Fruit fly (Drosophila melanogaster) whole organism, prepupa: Measurements from ENCODE around the gene CG7943.

Experiments used
- Blimp-1 ChIP-seq: fragments of 200-800 bp; sonication (Bioruptor generic); optimal IDR thresholded peaks from 3 replicates; lab custom pipeline; 2017; ENCODE audit warnings: missing biosample characterization, missing genetic modification characterization, mild to moderate bottlenecking, moderate library complexity, missing genetic modification reagents
- CG10631 ChIP-seq: fragments of 200-800 bp; sonication (Bioruptor generic); optimal IDR thresholded peaks from 2 replicates; lab custom pipeline; 2016; ENCODE audit warnings: missing biosample characterization, missing genetic modification characterization
- CG11294 ChIP-seq: fragments of 200-800 bp; sonication (Bioruptor generic); IDR thresholded peaks from 2 replicates; pipeline ENCODE4 v1.3.6; 2022; ENCODE audit warnings: missing biosample characterization, missing genetic modification characterization
- CG11762 ChIP-seq: fragments of 200-800 bp; sonication (Bioruptor generic); optimal IDR thresholded peaks from 3 replicates; lab custom pipeline; 2016; ENCODE audit warnings: missing biosample characterization, missing genetic modification characterization; ENCODE audit not compliant: insufficient read depth
- CG11902 ChIP-seq: fragments of 200-800 bp; sonication (Bioruptor generic); optimal IDR thresholded peaks from 3 replicates; lab custom pipeline; 2016; ENCODE audit warnings: missing biosample characterization, missing genetic modification characterization
- CG16779 ChIP-seq: fragments of 200-800 bp; sonication (Bioruptor generic); optimal IDR thresholded peaks from 3 replicates; lab custom pipeline; 2017; ENCODE audit warnings: missing biosample characterization, mild to moderate bottlenecking, missing genetic modification characterization
- CG3032 ChIP-seq: fragments of 200-800 bp; optimal IDR thresholded peaks from 2 replicates; lab custom pipeline; 2019; ENCODE audit warnings: missing biosample characterization, mild to moderate bottlenecking, missing genetic modification characterization, moderate library complexity
- CG32006 ChIP-seq: fragments of 200-800 bp; sonication (Bioruptor generic); optimal IDR thresholded peaks from 3 replicates; lab custom pipeline; 2017; ENCODE audit warnings: missing biosample characterization, mild to moderate bottlenecking, missing genetic modification characterization
- CG34406 ChIP-seq: fragments of 200-800 bp; sonication (Bioruptor generic); optimal IDR thresholded peaks from 3 replicates; lab custom pipeline; 2016; ENCODE audit warnings: missing biosample characterization, missing genetic modification characterization
- CG3919 ChIP-seq: fragments of 200-800 bp; sonication (Bioruptor generic); optimal IDR thresholded peaks from 3 replicates; lab custom pipeline; 2016; ENCODE audit warnings: missing biosample characterization, missing genetic modification characterization
- CG4318 ChIP-seq: fragments of 200-800 bp; sonication (Bioruptor generic); optimal IDR thresholded peaks from 3 replicates; lab custom pipeline; 2017; ENCODE audit warnings: missing biosample characterization, mild to moderate bottlenecking, missing genetic modification characterization
- CG6163 ChIP-seq: fragments of 200-800 bp; sonication (Bioruptor generic); IDR thresholded peaks from 3 replicates; pipeline ENCODE4 v1.3.6; 2022; ENCODE audit warnings: missing biosample characterization, missing genetic modification characterization
- CG6276 ChIP-seq: fragments of 200-800 bp; sonication (Bioruptor generic); optimal IDR thresholded peaks from 2 replicates; lab custom pipeline; 2017; ENCODE audit warnings: missing biosample characterization, mild to moderate bottlenecking, missing genetic modification characterization
- CG6792 ChIP-seq: fragments of 200-800 bp; sonication (Bioruptor generic); optimal IDR thresholded peaks from 3 replicates; lab custom pipeline; 2016; ENCODE audit warnings: missing biosample characterization, missing genetic modification characterization
- CG6808 ChIP-seq: fragments of 200-800 bp; sonication (Bioruptor generic); optimal IDR thresholded peaks from 3 replicates; lab custom pipeline; 2017; ENCODE audit warnings: missing biosample characterization, missing genetic modification characterization, mild to moderate bottlenecking, moderate library complexity, missing genetic modification reagents
- CG6854 ChIP-seq: fragments of 200-800 bp; sonication (Bioruptor generic); optimal IDR thresholded peaks from 2 replicates; lab custom pipeline; 2017; ENCODE audit warnings: missing biosample characterization, mild to moderate bottlenecking, missing genetic modification characterization
- CG7368 ChIP-seq: fragments of 200-800 bp; sonication (Bioruptor generic); optimal IDR thresholded peaks from 3 replicates; lab custom pipeline; 2016; ENCODE audit warnings: missing biosample characterization, missing genetic modification characterization
- CG8632 ChIP-seq: fragments of 200-800 bp; sonication (Bioruptor generic); optimal IDR thresholded peaks from 3 replicates; lab custom pipeline; 2016; ENCODE audit warnings: missing biosample characterization, missing genetic modification characterization
- CG9139 ChIP-seq: fragments of 200-800 bp; sonication (Bioruptor generic); optimal IDR thresholded peaks from 3 replicates; lab custom pipeline; 2017; ENCODE audit warnings: missing biosample characterization, mild to moderate bottlenecking, missing genetic modification characterization
- Eip75B ChIP-seq: fragments of 200-800 bp; sonication (Bioruptor generic); optimal IDR thresholded peaks from 3 replicates; lab custom pipeline; 2016; ENCODE audit warnings: missing biosample characterization, missing genetic modification characterization
- Eip78C ChIP-seq: fragments of 200-800 bp; sonication (Bioruptor generic); peaks from one replicate; lab custom pipeline; 2016; ENCODE audit warnings: missing biosample characterization, missing genetic modification characterization
- Eip93F ChIP-seq: fragments of 200-800 bp; sonication (Bioruptor generic); optimal IDR thresholded peaks from 2 replicates; lab custom pipeline; 2016; ENCODE audit warnings: missing biosample characterization, mild to moderate bottlenecking, missing genetic modification characterization
- Ets21C ChIP-seq: fragments of 200-800 bp; sonication (Bioruptor generic); optimal IDR thresholded peaks from 3 replicates; lab custom pipeline; 2016; ENCODE audit warnings: missing biosample characterization, missing genetic modification characterization
- Ets96B ChIP-seq: fragments of 200-800 bp; optimal IDR thresholded peaks from 2 replicates; lab custom pipeline; 2019; ENCODE audit warnings: missing biosample characterization, mild to moderate bottlenecking, missing genetic modification characterization, moderate library complexity
- Gug ChIP-seq: fragments of 200-800 bp; sonication (Bioruptor generic); IDR thresholded peaks from 2 replicates; pipeline ENCODE4 v1.3.6; 2022; ENCODE audit warnings: missing biosample characterization, missing genetic modification characterization
- Hr38 ChIP-seq: sonication (Bioruptor generic); optimal IDR thresholded peaks from 2 replicates; lab custom pipeline; 2016; ENCODE audit warnings: missing biosample characterization, missing genetic modification characterization
- Hr39 ChIP-seq: fragments of 200-800 bp; sonication (Bioruptor generic); optimal IDR thresholded peaks from 2 replicates; lab custom pipeline; 2016; ENCODE audit warnings: missing biosample characterization, missing genetic modification characterization
- Hr4 ChIP-seq: fragments of 200-800 bp; sonication (Bioruptor generic); optimal IDR thresholded peaks from 3 replicates; lab custom pipeline; 2016; ENCODE audit warnings: missing biosample characterization, missing genetic modification characterization
- Met ChIP-seq: fragments of 200-800 bp; sonication (Bioruptor generic); optimal IDR thresholded peaks from 3 replicates; lab custom pipeline; 2016; ENCODE audit warnings: missing biosample characterization, missing genetic modification characterization
- OdsH ChIP-seq: fragments of 200-800 bp; sonication (Bioruptor generic); optimal IDR thresholded peaks from 3 replicates; lab custom pipeline; 2016; ENCODE audit warnings: missing biosample characterization, missing genetic modification characterization
- Smox ChIP-seq: fragments of 200-800 bp; sonication (Bioruptor generic); optimal IDR thresholded peaks from 3 replicates; lab custom pipeline; 2016; ENCODE audit warnings: missing biosample characterization, missing genetic modification characterization
- Sox102F ChIP-seq: fragments of 200-800 bp; sonication (Bioruptor generic); optimal IDR thresholded peaks from 2 replicates; lab custom pipeline; 2016; ENCODE audit warnings: missing biosample characterization, mild to moderate bottlenecking, missing genetic modification characterization
- Sox14 ChIP-seq: fragments of 200-800 bp; sonication (Bioruptor generic); optimal IDR thresholded peaks from 3 replicates; lab custom pipeline; 2016; ENCODE audit warnings: missing biosample characterization, missing genetic modification characterization
- achi ChIP-seq: fragments of 200-800 bp; sonication (Bioruptor generic); optimal IDR thresholded peaks from 3 replicates; lab custom pipeline; 2016; ENCODE audit warnings: missing biosample characterization, missing genetic modification characterization
- acj6 ChIP-seq: fragments of 200-800 bp; sonication (Bioruptor generic); optimal IDR thresholded peaks from 3 replicates; lab custom pipeline; 2016; ENCODE audit warnings: missing biosample characterization, missing genetic modification characterization
- eg ChIP-seq: fragments of 200-800 bp; sonication (Bioruptor generic); IDR thresholded peaks from 3 replicates; pipeline ENCODE4 v1.3.6; 2022; ENCODE audit warnings: missing biosample characterization, missing genetic modification characterization
- esn ChIP-seq: fragments of 200-800 bp; sonication (Bioruptor generic); optimal IDR thresholded peaks from 2 replicates; lab custom pipeline; 2016; ENCODE audit warnings: missing biosample characterization, mild to moderate bottlenecking, missing genetic modification characterization, moderate library complexity
- fd59A ChIP-seq: fragments of 200-800 bp; sonication (Bioruptor generic); optimal IDR thresholded peaks from 2 replicates; lab custom pipeline; 2017; ENCODE audit warnings: missing biosample characterization, mild to moderate bottlenecking, missing genetic modification characterization, missing genetic modification reagents
- fd85E ChIP-seq: fragments of 200-800 bp; sonication (Bioruptor generic); optimal IDR thresholded peaks from 3 replicates; lab custom pipeline; 2016; ENCODE audit warnings: missing biosample characterization, missing genetic modification characterization
- fkh ChIP-seq: fragments of 200-800 bp; sonication (Bioruptor generic); optimal IDR thresholded peaks from 3 replicates; lab custom pipeline; 2017; ENCODE audit warnings: missing biosample characterization, mild to moderate bottlenecking, missing genetic modification characterization, moderate library complexity
- lz ChIP-seq: fragments of 200-800 bp; sonication (Bioruptor generic); optimal IDR thresholded peaks from 3 replicates; lab custom pipeline; 2016; ENCODE audit warnings: missing biosample characterization, missing genetic modification characterization
- pdm3 ChIP-seq: fragments of 200-800 bp; sonication (Bioruptor generic); optimal IDR thresholded peaks from 3 replicates; lab custom pipeline; 2016; ENCODE audit warnings: missing biosample characterization, missing genetic modification characterization
- salr ChIP-seq, 2 experiments: fragments of 200-800 bp; sonication (Bioruptor generic); optimal IDR thresholded peaks; 3 replicates each; lab custom pipeline; 2016 to 2018; ENCODE audit warnings: missing biosample characterization in 2 of 2, missing genetic modification characterization in 2 of 2, mild to moderate bottlenecking in 1 of 2
- ss ChIP-seq, 2 experiments: fragments of 200-800 bp; sonication (Bioruptor generic); optimal IDR thresholded peaks; 2 replicates in 1 of 2; 3 replicates in 1 of 2; lab custom pipeline; 2017 to 2018; ENCODE audit warnings: mild to moderate bottlenecking in 2 of 2, missing biosample characterization in 2 of 2, missing genetic modification characterization in 2 of 2, moderate library complexity in 1 of 2
- svp ChIP-seq: fragments of 200-800 bp; sonication (Bioruptor generic); peaks from one replicate; lab custom pipeline; 2016; ENCODE audit warnings: missing biosample characterization, missing genetic modification characterization
- topi ChIP-seq: fragments of 200-800 bp; sonication (Bioruptor generic); optimal IDR thresholded peaks from 3 replicates; lab custom pipeline; 2016; ENCODE audit warnings: missing biosample characterization, missing genetic modification characterization
- vri ChIP-seq: fragments of 200-800 bp; sonication (Bioruptor generic); optimal IDR thresholded peaks from 3 replicates; lab custom pipeline; 2016; ENCODE audit warnings: missing biosample characterization, mild to moderate bottlenecking, missing genetic modification characterization

CG7943 gene

dm6 chr3R:30056592-30057135 is 10.4 kb downstream of the CG7943 start, which contains the start of the genes CG7950 and Rpp14a (continued):
- peak; percentile 77 for TF ChIP-seq Eip93F (GFP tag; lab: Kevin White, UChicago)
- TF ChIP-seq Hr38 (GFP tag; lab: Kevin White, UChicago) = peak; percentile 72
- TF ChIP-seq CG3032 = peak; percentile 86
- peak; percentile 28 for TF ChIP-seq CG11762 (GFP tag; lab: Kevin White, UChicago)
- peak; percentile 83 for TF ChIP-seq Met (GFP tag; lab: Kevin White, UChicago)
- TF ChIP-seq Ets96B = peak; percentile 79
- peak; percentile 91 for TF ChIP-seq CG6163 (GFP tag; lab: Robert Waterston, UW)
- TF ChIP-seq Eip78C = peak; percentile 93
- peak; percentile 79 for TF ChIP-seq CG10631 (GFP tag; lab: Kevin White, UChicago)
- peak; percentile 53 for TF ChIP-seq fd59A (GFP tag; lab: Kevin White, UChicago)
- peak; percentile 87 for TF ChIP-seq svp (GFP tag; lab: Kevin White, UChicago)
- peak; percentile 66 to 71 for TF ChIP-seq salr (GFP tag; optimal IDR thresholded peaks at IDR 0.05; lab: Kevin White, UChicago)
- TF ChIP-seq Sox102F (GFP tag; lab: Kevin White, UChicago) = peak; percentile 84

dm6 chr3R:30058057-30058868 is 12.0 kb downstream of the CG7943 start, which contains the start of gene sima:
sima (plus strand) TSS chr3R:30058311.
- peak; percentile 41 for TF ChIP-seq CG3919 (GFP tag; lab: Kevin White, UChicago)
- TF ChIP-seq Eip78C = peak; percentile 77
- TF ChIP-seq CG11902 (GFP tag; lab: Kevin White, UChicago) = no peak
- no peak for TF ChIP-seq CG16779 (tag; lab: Kevin White, UChicago)
- TF ChIP-seq Sox102F (GFP tag; lab: Kevin White, UChicago) = no peak
- TF ChIP-seq Ets21C (GFP tag; lab: Kevin White, UChicago) = peak; percentile 5
- peak; percentile 61 for TF ChIP-seq CG6163 (GFP tag; lab: Robert Waterston, UW)
- peak; percentile 6 for TF ChIP-seq Sox14 (GFP tag; lab: Kevin White, UChicago)
- 0 out of 2 replicates have a peak, but pooled peaks have one; percentile 23 for TF ChIP-seq Gug (GFP tag; lab: Robert Waterston, UW)
- peak; percentile 41 for TF ChIP-seq lz (GFP tag; lab: Kevin White, UChicago)
- peak; percentile 3 for TF ChIP-seq CG34406
- TF ChIP-seq acj6 = peak; percentile 6
- peak; percentile 9 for TF ChIP-seq CG32006 (GFP tag; lab: Kevin White, UChicago)
- no peak for TF ChIP-seq Eip75B (GFP tag; lab: Kevin White, UChicago)
- TF ChIP-seq CG8632 = no peak
- TF ChIP-seq ss (GFP tag; optimal IDR thresholded peaks at IDR 0.05; lab: Kevin White, UChicago) = peak; percentile 31 to 41
- TF ChIP-seq CG6854 (GFP tag; lab: Kevin White, UChicago) = peak; percentile 58
- TF ChIP-seq Blimp-1 (GFP tag; lab: Kevin White, UChicago) = peak; percentile 1
- TF ChIP-seq achi (GFP tag; lab: Kevin White, UChicago) = peak; percentile 2
- TF ChIP-seq CG7368 = peak; percentile 11
- TF ChIP-seq Hr4 (GFP tag; lab: Kevin White, UChicago) = peak; percentile 5
- peak; percentile 19 for TF ChIP-seq esn (GFP tag; lab: Kevin White, UChicago)
- peak; percentile 36 for TF ChIP-seq Hr39
- TF ChIP-seq fkh = peak; percentile 10
- TF ChIP-seq CG6792 = no peak
- no peak for TF ChIP-seq fd59A (GFP tag; lab: Kevin White, UChicago)
- peak; percentile 28 for TF ChIP-seq svp (GFP tag; lab: Kevin White, UChicago)
- peak; percentile 13 for TF ChIP-seq Met (GFP tag; lab: Kevin White, UChicago)
- peak; percentile 28 for TF ChIP-seq CG9139 (GFP tag; lab: Kevin White, UChicago)
- peak; percentile 14 for TF ChIP-seq CG6276 (GFP tag; lab: Kevin White, UChicago)
- peak; percentile 43 for TF ChIP-seq OdsH
- peak; percentile 35 for TF ChIP-seq topi (GFP tag; lab: Kevin White, UChicago)
- no peak for TF ChIP-seq CG4318
- peak; percentile 36; the same call in 1 of the 3 replicates for TF ChIP-seq eg
- TF ChIP-seq pdm3 (GFP tag; lab: Kevin White, UChicago) = peak; percentile 42
- TF ChIP-seq vri (GFP tag; lab: Kevin White, UChicago) = peak; percentile 48
- no peak for TF ChIP-seq fd85E (GFP tag; lab: Kevin White, UChicago)
- TF ChIP-seq CG11294 (GFP tag; lab: Robert Waterston, UW) = 0 out of 2 replicates have a peak, but pooled peaks have one; percentile 17
- TF ChIP-seq CG6808 (GFP tag; lab: Kevin White, UChicago) = peak; percentile 21
- TF ChIP-seq Smox (GFP tag; lab: Kevin White, UChicago) = peak; percentile 7
